Worm (Caenorhabditis elegans) whole organism, L3 larva: Measurements from ENCODE around the gene C01G10.4.

Source experiments
- R02D3.7 ChIP-seq: fragments of 150-350 bp; optimal IDR thresholded peaks from 2 replicates; lab custom pipeline; 2014; ENCODE audit warnings: missing biosample characterization, missing genetic modification characterization
- ZK546.5 ChIP-seq: sonication (generic microtip); optimal IDR thresholded peaks from 2 replicates; lab custom pipeline; 2017; ENCODE audit warnings: missing biosample characterization, missing genetic modification characterization
- aly-2 ChIP-seq: fragments of 150-350 bp; optimal IDR thresholded peaks from 2 replicates; lab custom pipeline; 2014; ENCODE audit warnings: missing biosample characterization, missing genetic modification characterization
- ama-1 ChIP-seq: fragments of 150-350 bp; optimal IDR thresholded peaks from 2 replicates; lab custom pipeline; 2018
- ceh-82 ChIP-seq: fragments of 150-350 bp; optimal IDR thresholded peaks from 2 replicates; lab custom pipeline; 2014; ENCODE audit warnings: missing biosample characterization, missing genetic modification characterization
- ceh-9 ChIP-seq: sonication (generic microtip); optimal IDR thresholded peaks from 2 replicates; lab custom pipeline; 2018; ENCODE audit warnings: missing biosample characterization, missing genetic modification characterization
- daf-12 ChIP-seq: fragments of 150-350 bp; optimal IDR thresholded peaks from 2 replicates; lab custom pipeline; 2014; ENCODE audit warnings: missing biosample characterization, missing genetic modification reagents, missing genetic modification characterization
- egl-5 ChIP-seq: fragments of 150-350 bp; optimal IDR thresholded peaks from 2 replicates; lab custom pipeline; 2017; ENCODE audit warnings: missing biosample characterization, missing genetic modification reagents, missing genetic modification characterization, inconsistent platforms
- elt-2 ChIP-seq: sonication (generic microtip); optimal IDR thresholded peaks from 2 replicates; lab custom pipeline; 2016; ENCODE audit warnings: missing genetic modification reagents, mild to moderate bottlenecking, missing genetic modification characterization, missing compliant biosample characterization
- elt-3 ChIP-seq, 3 experiments: fragments of 150-350 bp in 1 of 3; sonication (generic microtip) in 2 of 3; optimal IDR thresholded peaks; 2 replicates in 2 of 3; 4 replicates in 1 of 3; lab custom pipeline; 2014 to 2017; ENCODE audit warnings: missing biosample characterization in 3 of 3, missing genetic modification characterization in 3 of 3
- eor-1 ChIP-seq, 2 experiments: fragments of 150-350 bp; optimal IDR thresholded peaks; 2 replicates each; lab custom pipeline; 2014 to 2018; ENCODE audit warnings: missing biosample characterization in 2 of 2, missing genetic modification characterization in 2 of 2
- fkh-10 ChIP-seq: sonication (generic microtip); optimal IDR thresholded peaks from 2 replicates; lab custom pipeline; 2017; ENCODE audit warnings: missing biosample characterization, missing genetic modification reagents, missing genetic modification characterization
- fkh-2 ChIP-seq: fragments of 150-350 bp; optimal IDR thresholded peaks from 2 replicates; lab custom pipeline; 2014; ENCODE audit warnings: missing biosample characterization, missing genetic modification reagents, missing genetic modification characterization
- fos-1 ChIP-seq: fragments of 150-350 bp; optimal IDR thresholded peaks from 2 replicates; lab custom pipeline; 2014; ENCODE audit warnings: missing biosample characterization, missing genetic modification characterization
- jun-1 ChIP-seq: fragments of 150-350 bp; optimal IDR thresholded peaks from 2 replicates; lab custom pipeline; 2014; ENCODE audit warnings: missing biosample characterization, missing genetic modification reagents, missing genetic modification characterization
- lin-15B ChIP-seq: fragments of 150-350 bp; optimal IDR thresholded peaks from 2 replicates; lab custom pipeline; 2014; ENCODE audit warnings: missing biosample characterization, missing genetic modification characterization
- lin-39 ChIP-seq: fragments of 150-350 bp; optimal IDR thresholded peaks from 2 replicates; lab custom pipeline; 2018; ENCODE audit warnings: missing biosample characterization, missing genetic modification reagents, missing genetic modification characterization
- mdl-1 ChIP-seq: fragments of 150-350 bp; optimal IDR thresholded peaks from 2 replicates; lab custom pipeline; 2014; ENCODE audit warnings: missing biosample characterization, missing genetic modification characterization
- nfya-1 ChIP-seq: sonication (generic microtip); optimal IDR thresholded peaks from 2 replicates; lab custom pipeline; 2017; ENCODE audit warnings: missing genetic modification characterization, mild to moderate bottlenecking, missing compliant biosample characterization, antibody characterized with exemption, moderate library complexity; ENCODE audit not compliant: insufficient read depth
- nhr-11 ChIP-seq: fragments of 150-350 bp; optimal IDR thresholded peaks from 2 replicates; lab custom pipeline; 2014; ENCODE audit warnings: missing biosample characterization, missing genetic modification characterization
- nhr-12 ChIP-seq: fragments of 150-350 bp; optimal IDR thresholded peaks from 2 replicates; lab custom pipeline; 2014; ENCODE audit warnings: missing biosample characterization, missing genetic modification characterization
- nhr-23 ChIP-seq: fragments of 150-350 bp; optimal IDR thresholded peaks from 2 replicates; lab custom pipeline; 2014; ENCODE audit warnings: missing biosample characterization, missing genetic modification reagents, missing genetic modification characterization
- nhr-237 ChIP-seq: fragments of 150-350 bp; optimal IDR thresholded peaks from 2 replicates; lab custom pipeline; 2014; ENCODE audit warnings: missing biosample characterization, missing genetic modification characterization
- nhr-25 ChIP-seq: sonication (generic microtip); optimal IDR thresholded peaks from 2 replicates; lab custom pipeline; 2017; ENCODE audit warnings: missing biosample characterization, missing genetic modification characterization
- nhr-28 ChIP-seq: fragments of 150-350 bp; optimal IDR thresholded peaks from 2 replicates; lab custom pipeline; 2014; ENCODE audit warnings: missing biosample characterization, missing genetic modification characterization
- nhr-43 ChIP-seq: sonication (generic microtip); optimal IDR thresholded peaks from 2 replicates; lab custom pipeline; 2016; ENCODE audit warnings: mild to moderate bottlenecking, missing genetic modification characterization, missing compliant biosample characterization; ENCODE audit not compliant: poor library complexity, severe bottlenecking
- nhr-76 ChIP-seq: fragments of 150-350 bp; sonication (generic microtip); optimal IDR thresholded peaks from 5 replicates; lab custom pipeline; 2014; ENCODE audit warnings: missing biosample characterization, missing genetic modification characterization
- nhr-77 ChIP-seq: fragments of 150-350 bp; optimal IDR thresholded peaks from 2 replicates; lab custom pipeline; 2014; ENCODE audit warnings: missing biosample characterization, missing genetic modification characterization
- sea-2 ChIP-seq: fragments of 150-350 bp; sonication (generic microtip); optimal IDR thresholded peaks from 4 replicates; lab custom pipeline; 2014; ENCODE audit warnings: missing biosample characterization, missing genetic modification reagents, missing genetic modification characterization
- skn-1 ChIP-seq: fragments of 150-350 bp; optimal IDR thresholded peaks from 2 replicates; lab custom pipeline; 2014; ENCODE audit warnings: missing biosample characterization, missing genetic modification characterization
- tbx-2 ChIP-seq: sonication (generic microtip); optimal IDR thresholded peaks from 2 replicates; lab custom pipeline; 2016; ENCODE audit warnings: mild to moderate bottlenecking, missing genetic modification characterization, missing compliant biosample characterization
- zag-1 ChIP-seq: fragments of 150-350 bp; optimal IDR thresholded peaks from 2 replicates; lab custom pipeline; 2014; ENCODE audit warnings: missing biosample characterization, missing genetic modification characterization
- ztf-11 ChIP-seq: fragments of 150-350 bp; optimal IDR thresholded peaks from 2 replicates; lab custom pipeline; 2014; ENCODE audit warnings: missing biosample characterization, missing genetic modification characterization
- ztf-4 ChIP-seq: fragments of 150-350 bp; optimal IDR thresholded peaks from 2 replicates; lab custom pipeline; 2014; ENCODE audit warnings: missing biosample characterization, missing genetic modification characterization

C01G10.4 gene

ce11 chrV:15054733-15055132, 34.8 kb upstream of the C01G10.4 start:
- TF ChIP-seq fkh-2 (tag; lab: Kevin White, UChicago) = no peak
- TF ChIP-seq fkh-10 (GFP tag; lab: Kevin White, UChicago) = no peak
- no peak for TF ChIP-seq skn-1
- no peak for TF ChIP-seq lin-39
- no peak for TF ChIP-seq ceh-9 (tag; lab: Kevin White, UChicago)
- TF ChIP-seq elt-2 (tag; lab: Kevin White, UChicago) = no peak
- no peak for TF ChIP-seq daf-12
- no peak for TF ChIP-seq sea-2 (GFP tag; lab: Kevin White, UChicago)
- TF ChIP-seq lin-15B (tag; lab: Kevin White, UChicago) = no peak
- no peak for TF ChIP-seq mdl-1 (tag; lab: Kevin White, UChicago)
- TF ChIP-seq ceh-82 = no peak
- TF ChIP-seq nhr-11 (tag; lab: Kevin White, UChicago) = no peak
- TF ChIP-seq R02D3.7 (tag; lab: Kevin White, UChicago) = no peak
- no peak for TF ChIP-seq ztf-11 (tag; lab: Kevin White, UChicago)
- no peak for TF ChIP-seq nhr-76
- TF ChIP-seq jun-1 (tag; lab: Kevin White, UChicago) = no peak
- TF ChIP-seq elt-3 (tag; optimal IDR thresholded peaks at IDR 0.05; lab: Kevin White, UChicago) = no peak

ce11 chrV:15055873-15056272, 33.7 kb upstream of the C01G10.4 start, which contains the start of gene C25D7.16:
Gene C25D7.16, plus strand, starts transcription at chrV:15056173.
- TF ChIP-seq aly-2 (tag; lab: Kevin White, UChicago) (no peak), nhr-25 (tag; lab: Kevin White, UChicago) (no peak), eor-1 (tag; optimal IDR thresholded peaks at IDR 0.05; lab: Kevin White, UChicago) (no peak), ztf-11 (tag; lab: Kevin White, UChicago) (no peak), nhr-11 (tag; lab: Kevin White, UChicago) (no peak), egl-5 (tag; lab: Kevin White, UChicago) (no peak)

- TF ChIP-seq ceh-82 (no peak), lin-39 (no peak), fkh-2 (tag; lab: Kevin White, UChicago) (no peak), tbx-2 (tag; lab: Kevin White, UChicago) (no peak), aly-2 (tag; lab: Kevin White, UChicago) (no peak), mdl-1 (tag; lab: Kevin White, UChicago) (no peak)
- TF ChIP-seq, all 47 proteins: peak for 0
Measured at ce11 chrV:15056346-15056839, 33.1 kb upstream of the C01G10.4 start.

ce11 chrV:15057724-15058123, 31.8 kb upstream of the C01G10.4 start:
- TF ChIP-seq ZK546.5 (tag; lab: Kevin White, UChicago) (no peak), jun-1 (tag; lab: Kevin White, UChicago) (no peak), nfya-1 (tag; lab: Kevin White, UChicago) (no peak), lin-15B (tag; lab: Kevin White, UChicago) (no peak), nhr-11 (tag; lab: Kevin White, UChicago) (no peak), ztf-4 (tag; lab: Kevin White, UChicago) (no peak), nhr-23 (tag; lab: Kevin White, UChicago) (no peak), tbx-2 (tag; lab: Kevin White, UChicago) (no peak), nhr-12 (tag; lab: Kevin White, UChicago) (no peak), ceh-82 (no peak), nhr-43 (tag; lab: Kevin White, UChicago) (no peak), lin-39 (no peak), R02D3.7 (tag; lab: Kevin White, UChicago) (no peak), zag-1 (no peak), fos-1 (tag; lab: Kevin White, UChicago) (no peak), aly-2 (tag; lab: Kevin White, UChicago) (no peak), nhr-77 (tag; lab: Kevin White, UChicago) (no peak), nhr-28 (tag; lab: Kevin White, UChicago) (no peak), ztf-11 (tag; lab: Kevin White, UChicago) (no peak), ama-1 (lab: Kevin White, UChicago) (no peak)

ce11 chrV:15058423-15058822, 31.1 kb upstream of the C01G10.4 start:
- no peak for TF ChIP-seq zag-1
- no peak for TF ChIP-seq nhr-237 (tag; lab: Kevin White, UChicago)
- no peak for TF ChIP-seq jun-1 (tag; lab: Kevin White, UChicago)
- TF ChIP-seq aly-2 (tag; lab: Kevin White, UChicago) = no peak
- no peak for TF ChIP-seq sea-2 (GFP tag; lab: Kevin White, UChicago)
